Worm (Caenorhabditis elegans) whole organism, midembryonic: ENCODE measurements around the gene mdt-15.

Source experiments
- T22C8.4 ChIP-seq: fragments of 200-800 bp; sonication (Bioruptor generic); IDR thresholded peaks from 2 replicates; pipeline ENCODE4 v1.3.6; 2022; ENCODE audit warnings: missing genetic modification characterization, missing compliant biosample characterization
- cog-1 ChIP-seq: sonication (generic microtip); optimal IDR thresholded peaks from 2 replicates; lab custom pipeline; 2016; ENCODE audit warnings: missing genetic modification characterization, missing compliant biosample characterization
- flt-1 ChIP-seq: fragments of 200-800 bp; sonication (Bioruptor generic); IDR thresholded peaks from 2 replicates; pipeline ENCODE4 v1.3.6; 2022; ENCODE audit warnings: missing genetic modification characterization, missing compliant biosample characterization
- klf-2 ChIP-seq: fragments of 200-800 bp; sonication (Bioruptor generic); conservative IDR thresholded peaks from 2 replicates; pipeline ENCODE4 v1.3.6; 2022; ENCODE audit warnings: missing genetic modification reagents, missing genetic modification characterization, missing compliant biosample characterization
- med-1 ChIP-seq: sonication (generic microtip); optimal IDR thresholded peaks from 2 replicates; lab custom pipeline; 2017; ENCODE audit warnings: missing genetic modification characterization, mild to moderate bottlenecking, missing compliant biosample characterization, antibody characterized with exemption, missing genetic modification reagents; ENCODE audit not compliant: insufficient read depth
- ref-1 ChIP-seq: fragments of 200-800 bp; sonication (Bioruptor generic); conservative IDR thresholded peaks from 2 replicates; pipeline ENCODE4 v1.3.6; 2022; ENCODE audit warnings: missing genetic modification reagents, missing genetic modification characterization, missing compliant biosample characterization
- tab-1 ChIP-seq: fragments of 200-800 bp; sonication (Bioruptor generic); IDR thresholded peaks from 2 replicates; pipeline ENCODE4 v1.3.6; 2022; ENCODE audit warnings: missing genetic modification characterization, missing compliant biosample characterization
- ztf-23 ChIP-seq: fragments of 200-800 bp; sonication (Bioruptor generic); IDR thresholded peaks from 2 replicates; pipeline ENCODE4 v1.3.6; 2022; ENCODE audit warnings: missing genetic modification reagents, missing genetic modification characterization, missing compliant biosample characterization
- ztf-29 ChIP-seq: fragments of 200-800 bp; sonication (Bioruptor generic); IDR thresholded peaks from 2 replicates; pipeline ENCODE4 v1.3.6; 2022; ENCODE audit warnings: missing genetic modification reagents, missing genetic modification characterization, missing compliant biosample characterization

- no peak for TF ChIP-seq cog-1 (tag; lab: Kevin White, UChicago)
- no peak for TF ChIP-seq ref-1 (GFP tag; lab: Robert Waterston, UW)
- no peak for TF ChIP-seq klf-2 (GFP tag; lab: Robert Waterston, UW)
- no peak for TF ChIP-seq ztf-29
- TF ChIP-seq flt-1 (GFP tag; lab: Robert Waterston, UW) = no peak
- no peak for TF ChIP-seq tab-1 (GFP tag; lab: Robert Waterston, UW)
- no peak for TF ChIP-seq T22C8.4 (GFP tag; lab: Robert Waterston, UW)
- no peak for TF ChIP-seq ztf-23 (GFP tag; lab: Robert Waterston, UW)
- no peak for TF ChIP-seq med-1 (GFP tag; lab: Kevin White, UChicago)
Observed at ce11 chrIII:5876140-5876675, 42.7 kb upstream of the mdt-15 start, which contains the start of gene aldo-2.
